Worm (Caenorhabditis elegans) whole organism, early embryonic: ENCODE measurements around the gene F15A4.10.

Experiments used
- B0310.2 ChIP-seq: sonication (generic microtip); optimal IDR thresholded peaks from 2 replicates; lab custom pipeline; 2016; ENCODE audit warnings: mild to moderate bottlenecking, missing genetic modification characterization, missing compliant biosample characterization
- F13C5.2 ChIP-seq: sonication (generic microtip); optimal IDR thresholded peaks from 2 replicates; lab custom pipeline; 2017; ENCODE audit warnings: mild to moderate bottlenecking, missing genetic modification characterization, inconsistent platforms, missing compliant biosample characterization
- aly-1 ChIP-seq: sonication (generic microtip); optimal IDR thresholded peaks from 2 replicates; lab custom pipeline; 2016; ENCODE audit warnings: missing genetic modification characterization, missing compliant biosample characterization
- ama-1 ChIP-seq: fragments of 150-350 bp; optimal IDR thresholded peaks from 2 replicates; lab custom pipeline; 2014
- ceh-36 ChIP-seq: sonication (generic microtip); optimal IDR thresholded peaks from 2 replicates; lab custom pipeline; 2016; ENCODE audit warnings: missing genetic modification characterization, inconsistent platforms, missing compliant biosample characterization
- ets-7 ChIP-seq: sonication (generic microtip); optimal IDR thresholded peaks from 2 replicates; lab custom pipeline; 2016; ENCODE audit warnings: missing genotype, missing genetic modification characterization, missing compliant biosample characterization
- flt-1 ChIP-seq: fragments of 200-800 bp; sonication (Bioruptor generic); IDR thresholded peaks from 2 replicates; pipeline ENCODE4 v1.3.6; 2022; ENCODE audit warnings: missing genetic modification characterization, missing compliant biosample characterization
- hmbx-1 ChIP-seq: sonication (generic microtip); optimal IDR thresholded peaks from 2 replicates; lab custom pipeline; 2016; ENCODE audit warnings: mild to moderate bottlenecking, missing genetic modification characterization, missing compliant biosample characterization
- sea-1 ChIP-seq: fragments of 200-800 bp; sonication (Bioruptor generic); conservative IDR thresholded peaks from 2 replicates; pipeline ENCODE4 v1.3.6; 2022; ENCODE audit warnings: missing genetic modification characterization, missing compliant biosample characterization
- tbx-37 ChIP-seq: fragments of 200-800 bp; sonication (Bioruptor generic); conservative IDR thresholded peaks from 2 replicates; pipeline ENCODE4 v1.3.6; 2022; ENCODE audit warnings: missing genetic modification reagents, missing genetic modification characterization, missing compliant biosample characterization
- tra-4 ChIP-seq: sonication (generic microtip); optimal IDR thresholded peaks from 2 replicates; lab custom pipeline; 2017; ENCODE audit warnings: missing genetic modification characterization, missing compliant biosample characterization

DNA sequence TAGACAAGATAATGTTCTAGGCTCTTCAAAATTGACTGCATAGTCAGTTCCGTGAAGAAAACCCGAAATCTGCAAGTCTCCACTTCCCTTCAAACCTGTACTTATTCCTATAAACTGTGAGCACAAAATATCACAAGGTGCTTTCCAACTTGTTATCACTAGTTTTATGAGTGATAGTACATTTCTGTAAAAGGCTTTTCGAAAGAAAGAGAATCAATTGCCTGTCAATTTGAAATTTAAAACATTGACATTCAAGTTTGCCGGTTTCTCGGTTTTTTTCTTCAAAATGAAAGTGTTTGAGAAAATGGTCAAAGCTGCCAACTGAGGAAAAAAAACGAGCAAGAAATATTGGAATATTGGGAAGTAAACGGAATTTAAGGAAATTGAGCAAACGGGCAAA lies 33.0 kb upstream of the F15A4.10 start:
- TF ChIP-seq tra-4 (tag; lab: Kevin White, UChicago) (no peak), B0310.2 (tag; lab: Kevin White, UChicago) (no peak), aly-1 (tag; lab: Kevin White, UChicago) (no peak), ets-7 (tag; lab: Kevin White, UChicago) (no peak), F13C5.2 (tag; lab: Kevin White, UChicago) (no peak), ama-1 (lab: Kevin White, UChicago) (no peak), ceh-36 (no peak), hmbx-1 (no peak), sea-1 (no peak), flt-1 (no peak), tbx-37 (GFP tag; lab: Robert Waterston, UW) (no peak)
